Fruit fly (Drosophila melanogaster): ENCODE results near the gene CG8773.

Gene CG8773

DNA sequence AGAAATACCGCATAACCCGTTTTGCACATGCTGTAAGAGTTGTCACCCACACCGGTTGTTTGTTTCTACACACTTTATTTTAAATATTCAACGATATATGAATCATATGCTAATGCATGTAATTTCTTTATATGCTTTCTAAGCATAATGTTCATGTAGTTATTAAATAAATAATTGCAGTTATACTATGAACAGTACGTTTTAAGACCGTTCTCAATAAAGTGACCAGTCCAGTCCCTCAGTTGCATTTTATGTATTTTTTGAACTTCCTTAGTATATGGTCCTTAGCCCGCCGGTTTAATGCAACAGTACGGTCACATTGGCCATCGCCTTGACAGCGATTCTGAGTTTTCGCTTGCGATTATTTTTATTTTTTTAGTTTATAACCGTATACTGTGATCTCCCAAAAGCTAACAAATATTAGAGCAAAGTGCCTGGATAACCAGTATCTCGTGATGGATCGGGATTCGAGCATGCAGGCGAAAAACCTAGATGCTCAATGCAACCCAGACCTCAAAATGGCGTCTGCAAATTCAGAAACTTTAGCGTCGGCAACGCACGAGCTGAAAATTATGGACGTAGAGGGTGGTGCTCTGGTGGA lies 30.4 kb upstream of the CG8773 start, which contains the start of gene Ravus (continued):
- TF ChIP-seq D (optimal IDR thresholded peaks at IDR 0.05) (no peak), D (GFP tag; optimal IDR thresholded peaks at IDR 0.05) (no peak), Kr (GFP tag; optimal IDR thresholded peaks at IDR 0.05) (no peak), Oli (tag; optimal IDR thresholded peaks at IDR 0.05) (peak; percentile 34), ac (GFP tag; optimal IDR thresholded peaks at IDR 0.05) (no peak), CG17829 (tag; optimal IDR thresholded peaks at IDR 0.05) (peak; percentile 58), Rfx (GFP tag; IDR thresholded peaks at IDR 0.05) (peak; percentile 54; the same call in 1 of the 2 replicates), ab (GFP tag; optimal IDR thresholded peaks at IDR 0.05) (no peak), lmd (GFP tag; IDR thresholded peaks at IDR 0.05) (peak; percentile 59; the same call in 1 of the 2 replicates), NK7.1 (GFP tag; optimal IDR thresholded peaks at IDR 0.05) (no peak), CG31224 (GFP tag; IDR thresholded peaks at IDR 0.05) (no peak), Fer2 (tag; optimal IDR thresholded peaks at IDR 0.05) (peak; percentile 26), CG30020 (tag; optimal IDR thresholded peaks at IDR 0.05) (peak; percentile 60), p53 (GFP tag; optimal IDR thresholded peaks at IDR 0.05) (no peak), Ets97D (GFP tag; optimal IDR thresholded peaks at IDR 0.05) (peak; percentile 62), Lhr (GFP tag; optimal IDR thresholded peaks at IDR 0.05) (peak; percentile 73), nom (GFP tag; optimal IDR thresholded peaks at IDR 0.05) (no peak), twi (tag; optimal IDR thresholded peaks at IDR 0.05) (peak; percentile 53), Dip2 (GFP tag; IDR thresholded peaks at IDR 0.05) (no peak), CG30403 (GFP tag; optimal IDR thresholded peaks at IDR 0.05) (peak; percentile 64), Hr3 (GFP tag; optimal IDR thresholded peaks at IDR 0.05) (peak; percentile 55), C15 (GFP tag; IDR thresholded peaks at IDR 0.05) (no peak), CG6813 (GFP tag; optimal IDR thresholded peaks at IDR 0.05) (no peak), CG17568 (GFP tag; optimal IDR thresholded peaks at IDR 0.05) (no peak), sna (GFP tag; IDR thresholded peaks at IDR 0.05; ENCODE audit: partially characterized antibody) (no peak), dan (GFP tag; IDR thresholded peaks at IDR 0.05) (no peak), HmgZ (tag; optimal IDR thresholded peaks at IDR 0.05) (peak; percentile 68), tgo (GFP tag; IDR thresholded peaks at IDR 0.05) (no peak), CG33213 (GFP tag; optimal IDR thresholded peaks at IDR 0.05) (peak; percentile 47), E2f2 (GFP tag; IDR thresholded peaks at IDR 0.05) (peak; percentile 73), Med (GFP tag) (peak; percentile 87), CG2120 (GFP tag; optimal IDR thresholded peaks at IDR 0.05) (peak; percentile 70), CG10654 (GFP tag; optimal IDR thresholded peaks at IDR 0.05) (peak; percentile 23), dimm (GFP tag; IDR thresholded peaks at IDR 0.05) (no peak), CG13894 (tag; optimal IDR thresholded peaks at IDR 0.05) (no peak), Hr51 (GFP tag; optimal IDR thresholded peaks at IDR 0.05) (peak in 1 of 2 experiments; percentile 19), mam (GFP tag; optimal IDR thresholded peaks at IDR 0.05) (peak; percentile 50), zfh1 (GFP tag; IDR thresholded peaks at IDR 0.05) (no peak), Fer1 (GFP tag; optimal IDR thresholded peaks at IDR 0.05) (peak; percentile 48), grau (tag; optimal IDR thresholded peaks at IDR 0.05) (peak; percentile 67), CG2129 (GFP tag; IDR thresholded peaks at IDR 0.05; ENCODE audit: partially characterized antibody) (no peak), B-H1 (GFP tag; IDR thresholded peaks at IDR 0.05) (no peak), otp (GFP tag; IDR thresholded peaks at IDR 0.05) (no peak), psq (GFP tag; optimal IDR thresholded peaks at IDR 0.05) (no peak), tap (tag; optimal IDR thresholded peaks at IDR 0.05) (no peak), CG17361 (GFP tag; IDR thresholded peaks at IDR 0.05) (no peak; the same call in 1 of the 3 replicates), CTCF (GFP tag; optimal IDR thresholded peaks at IDR 0.05) (no peak), oc (tag; optimal IDR thresholded peaks at IDR 0.05) (no peak), knrl (GFP tag; IDR thresholded peaks at IDR 0.05; ENCODE audit: partially characterized antibody) (peak; percentile 45; the same call in 1 of the 3 replicates), scrt (GFP tag; optimal IDR thresholded peaks at IDR 0.05) (peak; percentile 11), CG12769 (tag; optimal IDR thresholded peaks at IDR 0.05) (no peak), CG8478 (optimal IDR thresholded peaks at IDR 0.05) (no peak)

Measured in whole organism, embryonic.